Fruit fly (Drosophila melanogaster) Kc167 (cell line): ENCODE results near the gene fon.

ENCODE experiments used
- psq ChIP-seq: fragments of >200 bp; optimal IDR thresholded peaks from 2 replicates; lab custom pipeline; 2017; ENCODE audit warnings: missing external identifiers
- ttk ChIP-seq: sonication (Bioruptor generic); optimal IDR thresholded peaks from 2 replicates; lab custom pipeline; 2017; ENCODE audit warnings: missing external identifiers

dm6 chr2L:19413118-19413893 is 27.3 kb upstream of the fon start:
- TF ChIP-seq psq (lab: Kevin White, UChicago) (no peak), ttk (lab: Kevin White, UChicago) (no peak)
